Fruit fly (Drosophila melanogaster): ENCODE measurements around the gene Cht6.

DNA sequence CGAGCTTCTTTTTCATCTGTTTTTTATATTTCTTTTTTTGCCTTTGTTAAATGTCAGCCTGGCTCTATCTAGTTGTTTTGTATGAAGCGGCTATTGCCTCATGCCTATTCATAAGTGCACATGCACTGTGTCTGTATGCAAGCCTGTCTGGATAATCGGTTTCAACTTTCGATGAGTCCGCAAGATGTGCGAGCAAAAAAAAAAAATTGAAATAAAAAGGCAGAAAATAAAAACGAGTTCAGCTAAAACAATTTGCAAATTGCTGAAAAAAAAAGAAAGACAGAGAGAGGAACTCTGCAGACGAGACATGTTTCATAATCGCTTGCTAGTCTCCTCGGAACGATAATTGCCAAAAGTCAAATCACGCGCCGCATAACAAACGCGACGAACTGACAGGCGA lies 29.1 kb downstream of the Cht6 start:
- TF ChIP-seq D1 (tag; optimal IDR thresholded peaks at IDR 0.05) (no peak), Pif1B (GFP tag; optimal IDR thresholded peaks at IDR 0.05) (no peak), CG15710 (tag; optimal IDR thresholded peaks at IDR 0.05) (no peak), rn (GFP tag; IDR thresholded peaks at IDR 0.05) (no peak), gl (tag; optimal IDR thresholded peaks at IDR 0.05) (no peak), Snoo (tag; optimal IDR thresholded peaks at IDR 0.05) (no peak), CG10348 (GFP tag; IDR thresholded peaks at IDR 0.05) (no peak)
